Fruit fly (Drosophila melanogaster) whole organism, prepupa: ENCODE results near the gene CG32679.

Source experiments
- Blimp-1 ChIP-seq: fragments of 200-800 bp; sonication (Bioruptor generic); optimal IDR thresholded peaks from 3 replicates; lab custom pipeline; 2017; ENCODE audit warnings: missing biosample characterization, missing genetic modification characterization, mild to moderate bottlenecking, moderate library complexity, missing genetic modification reagents
- CG10631 ChIP-seq: fragments of 200-800 bp; sonication (Bioruptor generic); optimal IDR thresholded peaks from 2 replicates; lab custom pipeline; 2016; ENCODE audit warnings: missing biosample characterization, missing genetic modification characterization
- CG11294 ChIP-seq: fragments of 200-800 bp; sonication (Bioruptor generic); IDR thresholded peaks from 2 replicates; pipeline ENCODE4 v1.3.6; 2022; ENCODE audit warnings: missing biosample characterization, missing genetic modification characterization
- CG11902 ChIP-seq: fragments of 200-800 bp; sonication (Bioruptor generic); optimal IDR thresholded peaks from 3 replicates; lab custom pipeline; 2016; ENCODE audit warnings: missing biosample characterization, missing genetic modification characterization
- CG15336 ChIP-seq: fragments of 200-800 bp; sonication (Bioruptor generic); IDR thresholded peaks from 2 replicates; pipeline ENCODE4 v1.3.6; 2022; ENCODE audit warnings: missing biosample characterization, missing genetic modification characterization
- CG1621 ChIP-seq: fragments of 200-800 bp; sonication (Bioruptor generic); optimal IDR thresholded peaks from 3 replicates; lab custom pipeline; 2018; ENCODE audit warnings: missing biosample characterization, mild to moderate bottlenecking, missing genetic modification characterization
- CG16779 ChIP-seq: fragments of 200-800 bp; sonication (Bioruptor generic); optimal IDR thresholded peaks from 3 replicates; lab custom pipeline; 2017; ENCODE audit warnings: missing biosample characterization, mild to moderate bottlenecking, missing genetic modification characterization
- CG3032 ChIP-seq: fragments of 200-800 bp; optimal IDR thresholded peaks from 2 replicates; lab custom pipeline; 2019; ENCODE audit warnings: missing biosample characterization, mild to moderate bottlenecking, missing genetic modification characterization, moderate library complexity
- CG31627 ChIP-seq: fragments of 200-800 bp; sonication (Bioruptor generic); optimal IDR thresholded peaks from 3 replicates; lab custom pipeline; 2016; ENCODE audit warnings: missing biosample characterization, missing genetic modification characterization
- CG32006 ChIP-seq: fragments of 200-800 bp; sonication (Bioruptor generic); optimal IDR thresholded peaks from 3 replicates; lab custom pipeline; 2017; ENCODE audit warnings: missing biosample characterization, mild to moderate bottlenecking, missing genetic modification characterization
- CG3919 ChIP-seq: fragments of 200-800 bp; sonication (Bioruptor generic); optimal IDR thresholded peaks from 3 replicates; lab custom pipeline; 2016; ENCODE audit warnings: missing biosample characterization, missing genetic modification characterization
- CG6276 ChIP-seq: fragments of 200-800 bp; sonication (Bioruptor generic); optimal IDR thresholded peaks from 2 replicates; lab custom pipeline; 2017; ENCODE audit warnings: missing biosample characterization, mild to moderate bottlenecking, missing genetic modification characterization
- CG6854 ChIP-seq: fragments of 200-800 bp; sonication (Bioruptor generic); optimal IDR thresholded peaks from 2 replicates; lab custom pipeline; 2017; ENCODE audit warnings: missing biosample characterization, mild to moderate bottlenecking, missing genetic modification characterization
- CG7368 ChIP-seq: fragments of 200-800 bp; sonication (Bioruptor generic); optimal IDR thresholded peaks from 3 replicates; lab custom pipeline; 2016; ENCODE audit warnings: missing biosample characterization, missing genetic modification characterization
- CG8119 ChIP-seq: fragments of 200-800 bp; sonication (Bioruptor generic); IDR thresholded peaks from 3 replicates; pipeline ENCODE4 v1.3.6; 2022; ENCODE audit warnings: missing biosample characterization, missing genetic modification characterization
- CG8632 ChIP-seq: fragments of 200-800 bp; sonication (Bioruptor generic); optimal IDR thresholded peaks from 3 replicates; lab custom pipeline; 2016; ENCODE audit warnings: missing biosample characterization, missing genetic modification characterization
- Eip78C ChIP-seq: fragments of 200-800 bp; sonication (Bioruptor generic); peaks from one replicate; lab custom pipeline; 2016; ENCODE audit warnings: missing biosample characterization, missing genetic modification characterization
- Ets21C ChIP-seq: fragments of 200-800 bp; sonication (Bioruptor generic); optimal IDR thresholded peaks from 3 replicates; lab custom pipeline; 2016; ENCODE audit warnings: missing biosample characterization, missing genetic modification characterization
- Ets96B ChIP-seq: fragments of 200-800 bp; optimal IDR thresholded peaks from 2 replicates; lab custom pipeline; 2019; ENCODE audit warnings: missing biosample characterization, mild to moderate bottlenecking, missing genetic modification characterization, moderate library complexity
- Hr38 ChIP-seq: sonication (Bioruptor generic); optimal IDR thresholded peaks from 2 replicates; lab custom pipeline; 2016; ENCODE audit warnings: missing biosample characterization, missing genetic modification characterization
- Hr4 ChIP-seq: fragments of 200-800 bp; sonication (Bioruptor generic); optimal IDR thresholded peaks from 3 replicates; lab custom pipeline; 2016; ENCODE audit warnings: missing biosample characterization, missing genetic modification characterization
- Met ChIP-seq: fragments of 200-800 bp; sonication (Bioruptor generic); optimal IDR thresholded peaks from 3 replicates; lab custom pipeline; 2016; ENCODE audit warnings: missing biosample characterization, missing genetic modification characterization
- Smox ChIP-seq: fragments of 200-800 bp; sonication (Bioruptor generic); optimal IDR thresholded peaks from 3 replicates; lab custom pipeline; 2016; ENCODE audit warnings: missing biosample characterization, missing genetic modification characterization
- Sox102F ChIP-seq: fragments of 200-800 bp; sonication (Bioruptor generic); optimal IDR thresholded peaks from 2 replicates; lab custom pipeline; 2016; ENCODE audit warnings: missing biosample characterization, mild to moderate bottlenecking, missing genetic modification characterization
- Sox14 ChIP-seq: fragments of 200-800 bp; sonication (Bioruptor generic); optimal IDR thresholded peaks from 3 replicates; lab custom pipeline; 2016; ENCODE audit warnings: missing biosample characterization, missing genetic modification characterization
- Sox15 ChIP-seq: fragments of 200-800 bp; sonication (Bioruptor generic); optimal IDR thresholded peaks from 3 replicates; lab custom pipeline; 2016; ENCODE audit warnings: missing biosample characterization, missing genetic modification characterization
- achi ChIP-seq: fragments of 200-800 bp; sonication (Bioruptor generic); optimal IDR thresholded peaks from 3 replicates; lab custom pipeline; 2016; ENCODE audit warnings: missing biosample characterization, missing genetic modification characterization
- acj6 ChIP-seq: fragments of 200-800 bp; sonication (Bioruptor generic); optimal IDR thresholded peaks from 3 replicates; lab custom pipeline; 2016; ENCODE audit warnings: missing biosample characterization, missing genetic modification characterization
- cyc ChIP-seq: fragments of 200-800 bp; sonication (Bioruptor generic); optimal IDR thresholded peaks from 3 replicates; lab custom pipeline; 2016; ENCODE audit warnings: missing biosample characterization, missing genetic modification characterization
- dac ChIP-seq: fragments of 200-800 bp; sonication (Bioruptor generic); optimal IDR thresholded peaks from 2 replicates; lab custom pipeline; 2017; ENCODE audit warnings: missing biosample characterization, mild to moderate bottlenecking, missing genetic modification characterization
- eg ChIP-seq: fragments of 200-800 bp; sonication (Bioruptor generic); IDR thresholded peaks from 3 replicates; pipeline ENCODE4 v1.3.6; 2022; ENCODE audit warnings: missing biosample characterization, missing genetic modification characterization
- esn ChIP-seq: fragments of 200-800 bp; sonication (Bioruptor generic); optimal IDR thresholded peaks from 2 replicates; lab custom pipeline; 2016; ENCODE audit warnings: missing biosample characterization, mild to moderate bottlenecking, missing genetic modification characterization, moderate library complexity
- fd59A ChIP-seq: fragments of 200-800 bp; sonication (Bioruptor generic); optimal IDR thresholded peaks from 2 replicates; lab custom pipeline; 2017; ENCODE audit warnings: missing biosample characterization, mild to moderate bottlenecking, missing genetic modification characterization, missing genetic modification reagents
- fd85E ChIP-seq: fragments of 200-800 bp; sonication (Bioruptor generic); optimal IDR thresholded peaks from 3 replicates; lab custom pipeline; 2016; ENCODE audit warnings: missing biosample characterization, missing genetic modification characterization
- fkh ChIP-seq: fragments of 200-800 bp; sonication (Bioruptor generic); optimal IDR thresholded peaks from 3 replicates; lab custom pipeline; 2017; ENCODE audit warnings: missing biosample characterization, mild to moderate bottlenecking, missing genetic modification characterization, moderate library complexity
- lz ChIP-seq: fragments of 200-800 bp; sonication (Bioruptor generic); optimal IDR thresholded peaks from 3 replicates; lab custom pipeline; 2016; ENCODE audit warnings: missing biosample characterization, missing genetic modification characterization
- net ChIP-seq: fragments of 200-800 bp; sonication (Bioruptor generic); optimal IDR thresholded peaks from 3 replicates; lab custom pipeline; 2016; ENCODE audit warnings: missing biosample characterization, missing genetic modification characterization
- pdm3 ChIP-seq: fragments of 200-800 bp; sonication (Bioruptor generic); optimal IDR thresholded peaks from 3 replicates; lab custom pipeline; 2016; ENCODE audit warnings: missing biosample characterization, missing genetic modification characterization
- salr ChIP-seq, 2 experiments: fragments of 200-800 bp; sonication (Bioruptor generic); optimal IDR thresholded peaks; 3 replicates each; lab custom pipeline; 2016 to 2018; ENCODE audit warnings: missing biosample characterization in 2 of 2, missing genetic modification characterization in 2 of 2, mild to moderate bottlenecking in 1 of 2
- spab ChIP-seq: fragments of 200-800 bp; sonication (Bioruptor generic); optimal IDR thresholded peaks from 2 replicates; lab custom pipeline; 2017; ENCODE audit warnings: missing biosample characterization, mild to moderate bottlenecking, missing genetic modification characterization, missing genetic modification reagents
- ss ChIP-seq, 2 experiments: fragments of 200-800 bp; sonication (Bioruptor generic); optimal IDR thresholded peaks; 2 replicates in 1 of 2; 3 replicates in 1 of 2; lab custom pipeline; 2017 to 2018; ENCODE audit warnings: mild to moderate bottlenecking in 2 of 2, missing biosample characterization in 2 of 2, missing genetic modification characterization in 2 of 2, moderate library complexity in 1 of 2
- svp ChIP-seq: fragments of 200-800 bp; sonication (Bioruptor generic); peaks from one replicate; lab custom pipeline; 2016; ENCODE audit warnings: missing biosample characterization, missing genetic modification characterization
- topi ChIP-seq: fragments of 200-800 bp; sonication (Bioruptor generic); optimal IDR thresholded peaks from 3 replicates; lab custom pipeline; 2016; ENCODE audit warnings: missing biosample characterization, missing genetic modification characterization

Gene CG32679

dm6 chrX:10324836-10325566 is 42.3 kb downstream of the CG32679 start (continued):
- TF ChIP-seq CG6276: peak; percentile 27
- peak; percentile 69 for TF ChIP-seq Smox
- peak; percentile 6; the same call in 1 of the 3 replicates for TF ChIP-seq eg (GFP tag; lab: Robert Waterston, UW)
- TF ChIP-seq Hr38: no peak
- no peak for TF ChIP-seq Sox14 (GFP tag; lab: Kevin White, UChicago)
- TF ChIP-seq CG15336 (GFP tag; lab: Robert Waterston, UW): no peak
- no peak for TF ChIP-seq fd85E
- TF ChIP-seq Sox102F: no peak
- peak; percentile 76 for TF ChIP-seq esn (GFP tag; lab: Kevin White, UChicago)
- peak; percentile 55 for TF ChIP-seq Hr4 (GFP tag; lab: Kevin White, UChicago)

- no peak for TF ChIP-seq CG11902 (GFP tag; lab: Kevin White, UChicago)
- no peak for TF ChIP-seq salr (GFP tag; optimal IDR thresholded peaks at IDR 0.05; lab: Kevin White, UChicago)
- TF ChIP-seq ss (GFP tag; optimal IDR thresholded peaks at IDR 0.05; lab: Kevin White, UChicago): no peak
- TF ChIP-seq dac (GFP tag; lab: Kevin White, UChicago): no peak
- TF ChIP-seq Ets96B (tag; lab: Kevin White, UChicago): no peak
- TF ChIP-seq CG6276: no peak
- TF ChIP-seq Ets21C (GFP tag; lab: Kevin White, UChicago): no peak
- TF ChIP-seq, all 60 proteins: peak for 0
These were observed 45.0 kb downstream of the CG32679 start for dm6 chrX:10322292-10322691.

- TF ChIP-seq fkh (GFP tag; lab: Kevin White, UChicago) (peak; percentile 54), CG31627 (GFP tag; lab: Kevin White, UChicago) (no peak), CG3032 (no peak), eg (GFP tag; lab: Robert Waterston, UW) (no peak), Blimp-1 (GFP tag; lab: Kevin White, UChicago) (no peak), Eip78C (GFP tag; lab: Kevin White, UChicago) (no peak)
These were observed 46.8 kb downstream of the CG32679 start for dm6 chrX:10320425-10320978.

- TF ChIP-seq achi (GFP tag; lab: Kevin White, UChicago): no peak
- peak in 1 of 2 experiments; percentile 13 for TF ChIP-seq salr (GFP tag; optimal IDR thresholded peaks at IDR 0.05; lab: Kevin White, UChicago)
- no peak for TF ChIP-seq CG11902 (GFP tag; lab: Kevin White, UChicago)
- peak; percentile 69 for TF ChIP-seq svp
- no peak for TF ChIP-seq fkh (GFP tag; lab: Kevin White, UChicago)
- no peak for TF ChIP-seq CG6854 (GFP tag; lab: Kevin White, UChicago)
- TF ChIP-seq CG31627 (GFP tag; lab: Kevin White, UChicago): peak; percentile 21
- TF ChIP-seq eg (GFP tag; lab: Robert Waterston, UW): peak; percentile 46; the same call in 2 of the 3 replicates
- TF ChIP-seq Sox15 (GFP tag; lab: Kevin White, UChicago): no peak
- TF ChIP-seq CG8119 (GFP tag; lab: Robert Waterston, UW): no peak; the same call in 2 of the 3 replicates
- TF ChIP-seq cyc: peak; percentile 12
- no peak for TF ChIP-seq CG11294 (GFP tag; lab: Robert Waterston, UW)
- TF ChIP-seq Blimp-1 (GFP tag; lab: Kevin White, UChicago): no peak
- TF ChIP-seq lz (GFP tag; lab: Kevin White, UChicago): peak; percentile 45
- TF ChIP-seq Hr38: no peak
- TF ChIP-seq CG8632 (GFP tag; lab: Kevin White, UChicago): peak; percentile 26
- TF ChIP-seq Met (GFP tag; lab: Kevin White, UChicago): peak; percentile 48
- peak; percentile 33 for TF ChIP-seq topi
- TF ChIP-seq Eip78C (GFP tag; lab: Kevin White, UChicago): peak; percentile 85
- TF ChIP-seq CG32006: peak; percentile 34
- peak; percentile 26 for TF ChIP-seq CG3919
- no peak for TF ChIP-seq net (GFP tag; lab: Kevin White, UChicago)
- TF ChIP-seq CG16779 (tag; lab: Kevin White, UChicago): no peak
- peak; percentile 10 for TF ChIP-seq Sox14 (GFP tag; lab: Kevin White, UChicago)
- TF ChIP-seq CG10631 (GFP tag; lab: Kevin White, UChicago): no peak
- TF ChIP-seq CG1621 (tag; lab: Kevin White, UChicago): no peak
- peak; percentile 39 for TF ChIP-seq pdm3 (GFP tag; lab: Kevin White, UChicago)
- TF ChIP-seq acj6 (GFP tag; lab: Kevin White, UChicago): peak; percentile 45
- TF ChIP-seq CG7368 (GFP tag; lab: Kevin White, UChicago): no peak
- TF ChIP-seq spab (GFP tag; lab: Kevin White, UChicago): no peak
- no peak for TF ChIP-seq fd59A (GFP tag; lab: Kevin White, UChicago)
These were observed 48.2 kb downstream of the CG32679 start for dm6 chrX:10318962-10319571.
